Fruit fly (Drosophila melanogaster) whole organism, embryonic: ENCODE results near the gene CG12974.

Source experiments
- CG11085 ChIP-seq: fragments of 200-800 bp; sonication (Bioruptor generic); IDR thresholded peaks from 2 replicates; pipeline ENCODE4 v1.3.6; 2022; ENCODE audit warnings: missing biosample characterization, missing genetic modification characterization
- CG12236 ChIP-seq: fragments of 200-800 bp; sonication (Bioruptor generic); optimal IDR thresholded peaks from 2 replicates; lab custom pipeline; 2016; ENCODE audit warnings: missing biosample characterization, missing genetic modification characterization
- CG13296 ChIP-seq: fragments of 200-800 bp; sonication (Bioruptor generic); optimal IDR thresholded peaks from 3 replicates; lab custom pipeline; 2018; ENCODE audit warnings: missing biosample characterization, mild to moderate bottlenecking, missing genetic modification characterization
- CG13424 ChIP-seq: fragments of 200-800 bp; sonication (Bioruptor generic); optimal IDR thresholded peaks from 2 replicates; lab custom pipeline; 2019; ENCODE audit warnings: missing biosample characterization, mild to moderate bottlenecking, missing genetic modification characterization, moderate library complexity
- CG13624 ChIP-seq: fragments of 200-800 bp; sonication (Bioruptor generic); optimal IDR thresholded peaks from 2 replicates; lab custom pipeline; 2016; ENCODE audit warnings: missing biosample characterization, missing genetic modification characterization
- CG16815 ChIP-seq: fragments of 200-800 bp; sonication (Bioruptor generic); optimal IDR thresholded peaks from 3 replicates; lab custom pipeline; 2017; ENCODE audit warnings: missing biosample characterization, mild to moderate bottlenecking, missing genetic modification characterization
- CG18262 ChIP-seq: fragments of 200-800 bp; optimal IDR thresholded peaks from 3 replicates; lab custom pipeline; 2019; ENCODE audit warnings: missing biosample characterization, mild to moderate bottlenecking, missing genetic modification characterization, moderate library complexity
- CG18599 ChIP-seq: fragments of 200-800 bp; sonication (Bioruptor generic); optimal IDR thresholded peaks from 3 replicates; lab custom pipeline; 2017; ENCODE audit warnings: missing biosample characterization, missing genetic modification characterization, mild to moderate bottlenecking, moderate library complexity, missing genetic modification reagents
- CG2120 ChIP-seq: fragments of 200-800 bp; sonication (Bioruptor generic); optimal IDR thresholded peaks from 3 replicates; lab custom pipeline; 2016; ENCODE audit warnings: missing biosample characterization, missing genetic modification characterization
- CG3163 ChIP-seq: fragments of 200-800 bp; sonication (Bioruptor generic); optimal IDR thresholded peaks from 3 replicates; lab custom pipeline; 2016; ENCODE audit warnings: missing biosample characterization, missing genetic modification characterization
- CG7786 ChIP-seq: fragments of 200-800 bp; sonication (Bioruptor generic); optimal IDR thresholded peaks from 2 replicates; lab custom pipeline; 2016; ENCODE audit warnings: missing biosample characterization, missing genetic modification characterization
- CG7928 ChIP-seq: fragments of 200-800 bp; sonication (Bioruptor generic); optimal IDR thresholded peaks from 2 replicates; lab custom pipeline; 2017; ENCODE audit warnings: missing biosample characterization, mild to moderate bottlenecking, missing genetic modification characterization
- CG8478 ChIP-seq: fragments of >200 bp; optimal IDR thresholded peaks from 2 replicates; lab custom pipeline; 2018
- Camta ChIP-seq: fragments of 200-800 bp; sonication (Bioruptor generic); optimal IDR thresholded peaks from 2 replicates; lab custom pipeline; 2016; ENCODE audit warnings: missing biosample characterization, missing genetic modification characterization
- D19A ChIP-seq: fragments of 200-800 bp; optimal IDR thresholded peaks from 3 replicates; lab custom pipeline; 2019; ENCODE audit warnings: missing biosample characterization, mild to moderate bottlenecking, missing genetic modification characterization, moderate library complexity
- Dref ChIP-seq: fragments of 200-800 bp; sonication (Bioruptor generic); IDR thresholded peaks from 2 replicates; pipeline ENCODE4 v1.3.6; 2022; ENCODE audit warnings: missing biosample characterization, missing genetic modification characterization
- Elba2 ChIP-seq: fragments of 200-800 bp; sonication (Bioruptor generic); optimal IDR thresholded peaks from 3 replicates; lab custom pipeline; 2016; ENCODE audit warnings: missing biosample characterization, missing genetic modification characterization
- Ets65A ChIP-seq: fragments of 200-800 bp; sonication (Bioruptor generic); peaks from one replicate; lab custom pipeline; 2016; ENCODE audit warnings: missing biosample characterization, missing genetic modification characterization
- Ets97D ChIP-seq: fragments of 200-800 bp; sonication (Bioruptor generic); optimal IDR thresholded peaks from 3 replicates; lab custom pipeline; 2016; ENCODE audit warnings: missing biosample characterization, missing genetic modification characterization
- H15 ChIP-seq: fragments of 200-800 bp; sonication (Bioruptor generic); IDR thresholded peaks from 3 replicates; pipeline ENCODE4 v1.3.6; 2022; ENCODE audit warnings: missing biosample characterization, missing genetic modification characterization
- Hr3 ChIP-seq: fragments of 200-800 bp; sonication (Bioruptor generic); optimal IDR thresholded peaks from 3 replicates; lab custom pipeline; 2016; ENCODE audit warnings: missing biosample characterization, missing genetic modification characterization
- Hr39 ChIP-seq: fragments of >200 bp; optimal IDR thresholded peaks from 2 replicates; lab custom pipeline; 2017
- Max ChIP-seq: fragments of 200-800 bp; sonication (Bioruptor generic); optimal IDR thresholded peaks from 2 replicates; lab custom pipeline; 2016; ENCODE audit warnings: missing biosample characterization, mild to moderate bottlenecking, missing genetic modification characterization
- Med ChIP-seq: fragments of 200-800 bp; sonication (Bioruptor generic); peaks from one replicate; lab custom pipeline; 2016; ENCODE audit warnings: missing biosample characterization, missing genetic modification characterization, mild to moderate bottlenecking, inconsistent platforms, moderate library complexity
- Trl ChIP-seq, 3 experiments: fragments of >200 bp in 2 of 3; fragments of 200-800 bp in 1 of 3; sonication (Bioruptor generic) in 1 of 3; optimal IDR thresholded peaks; 2 replicates in 1 of 3; 3 replicates in 2 of 3; lab custom pipeline; 2016 to 2017; ENCODE audit warnings: missing biosample characterization in 1 of 3, missing genetic modification characterization in 1 of 3
- YL-1 ChIP-seq: fragments of 200-800 bp; sonication (Bioruptor generic); optimal IDR thresholded peaks from 3 replicates; lab custom pipeline; 2017; ENCODE audit warnings: missing biosample characterization, mild to moderate bottlenecking, missing genetic modification characterization
- abd-A ChIP-seq: fragments of 200-800 bp; sonication (Bioruptor generic); optimal IDR thresholded peaks from 3 replicates; lab custom pipeline; 2019; ENCODE audit warnings: missing biosample characterization, mild to moderate bottlenecking, missing genetic modification characterization, moderate library complexity
- cad ChIP-seq: fragments of >200 bp; optimal IDR thresholded peaks from 2 replicates; lab custom pipeline; 2017; ENCODE audit warnings: missing biosample characterization, missing genetic modification characterization
- chif ChIP-seq, 2 experiments: fragments of 200-800 bp; sonication (Bioruptor generic); optimal IDR thresholded peaks; 3 replicates each; lab custom pipeline; 2016; ENCODE audit warnings: missing biosample characterization in 2 of 2, missing genetic modification characterization in 2 of 2
- chinmo ChIP-seq: fragments of 200-800 bp; sonication (Bioruptor generic); IDR thresholded peaks from 4 replicates; pipeline ENCODE4 v1.3.6; 2022; ENCODE audit warnings: missing biosample characterization, missing genetic modification characterization; ENCODE audit not compliant: partially characterized antibody
- eyg ChIP-seq: fragments of 200-800 bp; sonication (Bioruptor generic); optimal IDR thresholded peaks from 3 replicates; lab custom pipeline; 2016; ENCODE audit warnings: missing biosample characterization, missing genetic modification characterization
- ftz-f1 ChIP-seq: fragments of 200-800 bp; sonication (Bioruptor generic); optimal IDR thresholded peaks from 2 replicates; lab custom pipeline; 2016; ENCODE audit warnings: missing biosample characterization, missing genetic modification characterization
- jing ChIP-seq: fragments of 200-800 bp; sonication (Bioruptor generic); optimal IDR thresholded peaks from 2 replicates; lab custom pipeline; 2018; ENCODE audit warnings: missing biosample characterization, mild to moderate bottlenecking, missing genetic modification characterization
- knrl ChIP-seq: fragments of 200-800 bp; sonication (Bioruptor generic); IDR thresholded peaks from 3 replicates; pipeline ENCODE4 v1.3.6; 2022; ENCODE audit warnings: missing biosample characterization, missing genetic modification characterization; ENCODE audit not compliant: partially characterized antibody
- mld ChIP-seq: fragments of 200-800 bp; sonication (Bioruptor generic); IDR thresholded peaks from 3 replicates; pipeline ENCODE4 v1.3.6; 2022; ENCODE audit warnings: missing biosample characterization, missing genetic modification characterization; ENCODE audit not compliant: partially characterized antibody
- nerfin-2 ChIP-seq: fragments of 200-800 bp; sonication (Bioruptor generic); IDR thresholded peaks from 2 replicates; pipeline ENCODE4 v1.3.6; 2022; ENCODE audit warnings: missing biosample characterization, missing genetic modification characterization; ENCODE audit not compliant: partially characterized antibody
- pho ChIP-seq: fragments of 200-800 bp; sonication (Bioruptor generic); optimal IDR thresholded peaks from 2 replicates; lab custom pipeline; 2016; ENCODE audit warnings: missing biosample characterization, missing genetic modification characterization
- prd ChIP-seq, 3 experiments: fragments of >200 bp in 2 of 3; fragments of 200-800 bp in 1 of 3; sonication (Bioruptor generic) in 1 of 3; optimal IDR thresholded peaks in 2 of 3; IDR thresholded peaks in 1 of 3; 2 replicates in 2 of 3; 3 replicates in 1 of 3; pipeline versions ENCODE4 v1.3.6 to Lab custom; 2017 to 2022; ENCODE audit warnings: missing biosample characterization in 1 of 3, missing genetic modification characterization in 1 of 3
- pzg ChIP-seq: fragments of 200-800 bp; sonication (Bioruptor generic); optimal IDR thresholded peaks from 3 replicates; lab custom pipeline; 2018; ENCODE audit warnings: missing biosample characterization, mild to moderate bottlenecking, missing genetic modification characterization, moderate library complexity
- seq ChIP-seq: fragments of 200-800 bp; sonication (Bioruptor generic); IDR thresholded peaks from 2 replicates; pipeline ENCODE4 v1.3.6; 2022; ENCODE audit warnings: missing biosample characterization, missing genetic modification characterization
- sim ChIP-seq: fragments of 200-800 bp; sonication (Bioruptor generic); IDR thresholded peaks from 2 replicates; pipeline ENCODE4 v1.3.6; 2022; ENCODE audit warnings: missing biosample characterization, missing genetic modification characterization
- tio ChIP-seq: fragments of 200-800 bp; sonication (Bioruptor generic); optimal IDR thresholded peaks from 2 replicates; lab custom pipeline; 2017; ENCODE audit warnings: missing biosample characterization, missing genetic modification characterization, inconsistent platforms
- vvl ChIP-seq: fragments of 200-800 bp; sonication (Bioruptor generic); IDR thresholded peaks from 2 replicates; pipeline ENCODE4 v1.3.6; 2022; ENCODE audit warnings: missing biosample characterization, missing genetic modification characterization

The CG12974 gene

DNA sequence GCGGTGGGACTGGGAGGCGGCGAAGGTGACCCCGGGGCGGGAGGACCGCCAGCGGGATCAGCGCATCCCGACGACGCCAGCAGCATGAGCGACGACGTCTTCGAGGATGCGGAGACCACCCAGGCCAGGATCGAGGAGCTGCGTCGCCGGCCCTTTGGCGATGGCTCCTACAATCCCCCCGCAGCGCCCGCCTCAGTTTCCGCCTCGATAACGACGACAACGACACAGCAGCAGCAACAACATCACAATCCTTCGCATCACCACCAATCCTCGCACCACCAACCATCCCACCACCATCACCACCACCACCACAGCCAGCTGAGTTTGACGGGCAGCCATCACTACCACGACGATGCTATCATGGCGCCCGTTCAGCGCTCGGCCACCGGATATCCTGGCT is 34.2 kb upstream of the CG12974 start:
- TF ChIP-seq prd (optimal IDR thresholded peaks at IDR 0.05; lab: Kevin White, UChicago) (no peak), prd (GFP tag; IDR thresholded peaks at IDR 0.05; lab: Robert Waterston, UW) (no peak), Dref (0 out of 2 replicates have a peak, but pooled peaks have one; percentile 8), CG18262 (tag; lab: Kevin White, UChicago) (no peak), Med (GFP tag; lab: Kevin White, UChicago) (peak; percentile 22), CG8478 (peak; percentile 83), jing (GFP tag; lab: Kevin White, UChicago) (no peak), Hr3 (GFP tag; lab: Kevin White, UChicago) (no peak), Ets65A (GFP tag; lab: Kevin White, UChicago) (peak; percentile 66), Hr39 (peak; percentile 24), nerfin-2 (no peak), vvl (GFP tag; lab: Robert Waterston, UW) (no peak), CG7786 (GFP tag; lab: Kevin White, UChicago) (no peak)

DNA sequence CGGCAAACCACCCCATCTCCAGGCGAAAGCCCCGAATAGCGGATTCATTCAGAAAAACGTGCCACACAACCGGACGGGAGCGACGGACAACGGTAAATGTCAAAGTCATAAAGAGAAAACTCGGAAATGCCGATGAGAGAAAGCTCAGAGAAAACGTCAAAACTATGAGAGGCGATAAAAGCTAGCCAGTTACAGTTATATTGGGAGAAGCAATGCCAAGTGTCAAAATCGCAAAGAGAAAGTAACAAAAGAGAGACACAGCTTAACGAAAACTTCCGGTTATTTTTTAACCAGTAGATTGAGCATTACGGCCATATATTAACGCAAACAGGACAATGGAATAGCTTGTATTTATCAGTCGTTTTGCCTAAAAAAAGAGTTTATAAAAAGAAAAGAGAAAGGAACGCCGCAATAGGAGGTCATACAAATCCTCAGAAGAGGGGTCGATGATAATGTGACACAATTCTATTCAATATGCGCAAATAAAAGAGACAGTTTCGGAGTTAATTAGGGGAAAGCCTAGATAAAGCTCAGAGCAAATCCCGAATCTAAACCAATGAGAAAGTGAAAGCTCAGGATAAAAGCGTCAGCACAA is 33.6 kb upstream of the CG12974 start:
- TF ChIP-seq eyg (GFP tag; lab: Kevin White, UChicago), result no peak
- peak; percentile 78 for TF ChIP-seq CG3163
- peak; percentile 54 to 80 for TF ChIP-seq Trl (optimal IDR thresholded peaks at IDR 0.05; lab: Kevin White, UChicago)
- no peak for TF ChIP-seq Trl (GFP tag; optimal IDR thresholded peaks at IDR 0.05; lab: Kevin White, UChicago)
- TF ChIP-seq CG18599 (GFP tag; lab: Kevin White, UChicago), result peak; percentile 57
- TF ChIP-seq Max, result no peak
- peak; percentile 89 for TF ChIP-seq abd-A (tag; lab: Kevin White, UChicago)

DNA sequence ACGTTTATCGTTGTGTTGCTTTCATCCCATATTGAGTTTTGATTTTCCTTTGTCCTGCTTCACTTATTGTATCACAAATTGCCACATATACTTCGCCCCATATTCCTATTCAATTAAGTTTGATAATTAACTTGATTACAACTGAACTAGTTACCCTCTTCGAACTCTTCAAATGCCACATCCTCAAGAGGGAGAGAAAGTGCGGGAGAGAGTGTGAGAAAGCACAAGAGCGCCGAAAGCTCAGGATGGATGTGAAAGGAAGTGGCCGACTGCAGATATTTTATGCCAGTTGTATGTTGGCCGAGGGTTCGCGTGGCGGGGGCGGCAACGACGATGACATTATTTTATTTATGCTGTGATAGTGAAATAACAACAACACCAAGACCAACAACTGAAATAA is 32.7 kb upstream of the CG12974 start, which contains the start of gene Rab26:
Gene Rab26 (plus strand): TSS at position 301 of the 400 bp plus-strand sequence.
- TF ChIP-seq Trl (optimal IDR thresholded peaks at IDR 0.05; lab: Kevin White, UChicago) (peak; percentile 13 to 30), Trl (GFP tag; optimal IDR thresholded peaks at IDR 0.05; lab: Kevin White, UChicago) (no peak), sim (GFP tag; lab: Robert Waterston, UW) (0 out of 2 replicates have a peak, but pooled peaks have one; percentile 29), seq (GFP tag; lab: Robert Waterston, UW) (peak; percentile 15; the same call in 1 of the 2 replicates), H15 (no peak), CG13424 (tag; lab: Kevin White, UChicago) (no peak), chinmo (GFP tag; lab: Robert Waterston, UW) (0 out of 4 replicates have a peak, but pooled peaks have one; percentile 12), Elba2 (GFP tag; lab: Kevin White, UChicago) (no peak)

DNA sequence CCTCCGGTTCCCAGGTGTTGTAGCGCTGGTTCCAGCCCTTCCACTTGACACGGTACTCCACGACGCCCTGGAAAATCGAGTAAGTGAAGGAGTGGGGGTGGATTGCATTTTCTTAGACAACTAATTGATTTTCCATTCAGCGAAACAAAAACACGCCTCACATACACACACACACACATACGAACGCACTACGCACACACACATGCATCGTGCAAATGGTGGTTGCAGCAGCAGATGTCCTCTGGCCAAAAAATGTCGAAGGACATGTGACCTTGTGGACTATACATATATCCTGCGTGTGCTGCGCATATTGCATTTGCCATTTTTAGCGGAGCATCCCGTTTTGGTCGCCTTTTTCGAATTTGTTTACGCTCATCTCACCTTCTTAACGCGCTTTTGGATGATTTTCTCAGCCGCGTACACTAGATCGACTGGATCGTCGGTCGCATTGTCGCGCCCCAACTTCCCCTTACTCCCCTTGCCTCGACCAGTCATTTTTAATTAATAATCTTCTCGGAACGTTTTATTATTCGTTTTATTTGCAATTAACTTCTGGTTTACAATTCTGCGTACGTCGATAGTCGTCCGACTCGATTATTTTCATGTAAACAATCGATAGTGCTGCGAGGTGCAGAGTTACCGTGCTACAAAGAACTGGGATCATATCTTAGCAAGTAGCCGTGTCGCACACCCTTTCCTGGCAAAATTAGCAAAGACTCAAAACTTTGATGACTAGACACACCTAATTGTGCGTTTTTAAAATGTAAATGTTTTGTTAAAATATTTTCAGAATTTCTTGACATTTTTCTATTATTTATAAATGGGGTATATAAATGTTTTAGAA is 31.9 kb upstream of the CG12974 start, which contains the start of gene Pc:
Gene Pc (minus strand): TSS at position 605 of the 844 bp plus-strand sequence.
- peak in 1 of 2 experiments; percentile 37 for TF ChIP-seq chif (GFP tag; optimal IDR thresholded peaks at IDR 0.05; lab: Kevin White, UChicago)
- TF ChIP-seq CG16815, result no peak
- TF ChIP-seq cad (GFP tag; lab: Kevin White, UChicago), result peak; percentile 40
- no peak for TF ChIP-seq Trl (optimal IDR thresholded peaks at IDR 0.05; lab: Kevin White, UChicago)
- peak; percentile 13 for TF ChIP-seq Trl (GFP tag; optimal IDR thresholded peaks at IDR 0.05; lab: Kevin White, UChicago)
- TF ChIP-seq YL-1, result peak; percentile 67
- TF ChIP-seq knrl, result peak; percentile 89
- TF ChIP-seq D19A, result peak; percentile 18
- no peak for TF ChIP-seq CG13296 (GFP tag; lab: Kevin White, UChicago)
- TF ChIP-seq CG7928 (GFP tag; lab: Kevin White, UChicago), result peak; percentile 5
- no peak for TF ChIP-seq CG12236 (GFP tag; lab: Kevin White, UChicago)
- TF ChIP-seq Camta (GFP tag; lab: Kevin White, UChicago), result peak; percentile 10
- TF ChIP-seq pzg (GFP tag; lab: Kevin White, UChicago), result peak; percentile 98
- TF ChIP-seq CG11085 (GFP tag; lab: Robert Waterston, UW), result 0 out of 2 replicates have a peak, but pooled peaks have one; percentile 18
- TF ChIP-seq ftz-f1, result peak; percentile 25
- TF ChIP-seq tio (GFP tag; lab: Kevin White, UChicago), result no peak
- peak; percentile 65; the same call in 1 of the 3 replicates for TF ChIP-seq mld (GFP tag; lab: Robert Waterston, UW)
- peak; percentile 39 for TF ChIP-seq pho (GFP tag; lab: Kevin White, UChicago)
- TF ChIP-seq Ets97D (GFP tag; lab: Kevin White, UChicago), result peak; percentile 88
- TF ChIP-seq CG13624 (GFP tag; lab: Kevin White, UChicago), result peak; percentile 63
- peak; percentile 39 for TF ChIP-seq CG2120 (GFP tag; lab: Kevin White, UChicago)
